Fruit fly (Drosophila melanogaster) whole organism: ENCODE results near the gene RpL26.

ENCODE experiments used
- CG8478 ChIP-seq: fragments of >200 bp; optimal IDR thresholded peaks from 2 replicates; lab custom pipeline; 2018; ENCODE audit warnings: inconsistent platforms
- pan ChIP-seq: fragments of >200 bp; optimal IDR thresholded peaks from 2 replicates; lab custom pipeline; 2017

- TF ChIP-seq pan (lab: Kevin White, UChicago), result no peak
- no peak for TF ChIP-seq CG8478 (lab: Kevin White, UChicago)
Measured at dm6 chr3L:18860467-18860866, 38.2 kb upstream of the RpL26 start.
